Worm (Caenorhabditis elegans): Measurements from ENCODE around the gene srlf-13.

DNA sequence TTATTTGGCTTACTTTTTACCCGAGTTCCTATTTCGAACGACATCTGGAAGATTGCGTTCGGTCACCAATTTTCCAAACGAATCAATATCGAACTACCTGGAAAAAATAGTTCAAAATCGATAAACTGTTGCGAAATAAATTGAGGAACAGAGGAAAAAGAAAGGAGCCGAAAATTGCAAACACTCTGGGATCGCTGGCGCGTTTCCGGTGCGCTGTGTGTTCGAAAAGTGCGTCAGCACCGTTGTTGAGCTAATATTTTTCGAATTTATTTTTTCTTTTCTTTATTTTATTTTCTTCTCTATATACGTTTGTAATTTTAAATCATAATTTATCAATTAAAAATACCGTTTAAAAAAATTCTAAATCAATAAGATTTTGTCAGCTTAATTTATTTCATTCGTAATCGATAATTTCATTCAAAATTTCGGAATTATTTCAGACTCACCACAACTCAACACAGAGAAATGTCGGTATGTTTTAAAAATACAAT is 36.7 kb upstream of the srlf-13 start, which contains the start of the genes dnc-1 and lsm-7:
- TF ChIP-seq him-1 (tag; optimal IDR thresholded peaks at IDR 0.05): peak; percentile 21
- peak; percentile 81 for TF ChIP-seq W03F9.2 (tag; optimal IDR thresholded peaks at IDR 0.05)

All from whole organism, L4/young adult.